Worm (Caenorhabditis elegans): ENCODE data around the gene lem-4.
A peak's percentile ranks its signal among the peaks of the same experiment; 100 is the strongest.

lem-4 gene

ce11 chrIV:860810-861209, 6.2 kb upstream of the lem-4 start:
- TF ChIP-seq C08G9.2 (tag; optimal IDR thresholded peaks at IDR 0.05) (no peak), ceh-30 (tag; optimal IDR thresholded peaks at IDR 0.05) (no peak), sdc-2 (tag; optimal IDR thresholded peaks at IDR 0.05) (no peak), ceh-19 (GFP tag; optimal IDR thresholded peaks at IDR 0.05) (no peak), unc-86 (tag; optimal IDR thresholded peaks at IDR 0.05) (no peak), pag-3 (tag; optimal IDR thresholded peaks at IDR 0.05; ENCODE audit: borderline replicate concordance) (no peak), gmeb-2 (tag; optimal IDR thresholded peaks at IDR 0.05) (no peak), odd-2 (tag; optimal IDR thresholded peaks at IDR 0.05) (no peak), fax-1 (tag; optimal IDR thresholded peaks at IDR 0.05) (no peak), che-1 (tag; optimal IDR thresholded peaks at IDR 0.05) (no peak), ceh-9 (tag; optimal IDR thresholded peaks at IDR 0.05) (no peak), pax-1 (tag; optimal IDR thresholded peaks at IDR 0.05) (no peak), dmd-4 (tag; optimal IDR thresholded peaks at IDR 0.05; ENCODE audit: borderline replicate concordance) (no peak), ceh-45 (GFP tag; IDR thresholded peaks at IDR 0.05) (no peak), mec-3 (tag; optimal IDR thresholded peaks at IDR 0.05; ENCODE audit: borderline replicate concordance) (no peak)

ce11 chrIV:858630-859029, 4.0 kb upstream of the lem-4 start, which contains the start of gene Y55F3BR.2:
Gene Y55F3BR.2, plus strand, starts transcription at chrIV:858930.
- no peak for TF ChIP-seq C38D4.7 (GFP tag; optimal IDR thresholded peaks at IDR 0.05)
- no peak for TF ChIP-seq ceh-6 (GFP tag; optimal IDR thresholded peaks at IDR 0.05)
- TF ChIP-seq rnt-1 (tag; optimal IDR thresholded peaks at IDR 0.05), result no peak
- no peak for TF ChIP-seq ama-1 (optimal IDR thresholded peaks at IDR 0.05)
- no peak for TF ChIP-seq dve-1 (tag; optimal IDR thresholded peaks at IDR 0.05)
- TF ChIP-seq lim-6 (tag; optimal IDR thresholded peaks at IDR 0.05), result no peak
- no peak for TF ChIP-seq zip-5 (tag; optimal IDR thresholded peaks at IDR 0.05)
- no peak for TF ChIP-seq ceh-22 (tag; optimal IDR thresholded peaks at IDR 0.05)
- TF ChIP-seq ceh-48 (tag; optimal IDR thresholded peaks at IDR 0.05), result no peak
- TF ChIP-seq hlh-30 (tag; optimal IDR thresholded peaks at IDR 0.05; ENCODE audit: insufficient read depth), result no peak
- TF ChIP-seq ceh-19 (GFP tag; optimal IDR thresholded peaks at IDR 0.05), result no peak
- no peak for TF ChIP-seq fax-1 (tag; optimal IDR thresholded peaks at IDR 0.05)
- no peak for TF ChIP-seq fkh-6 (tag; optimal IDR thresholded peaks at IDR 0.05)
- TF ChIP-seq C08G9.2 (tag; optimal IDR thresholded peaks at IDR 0.05), result no peak
- no peak for TF ChIP-seq K09A11.1 (tag; optimal IDR thresholded peaks at IDR 0.05; ENCODE audit: insufficient read depth)
- TF ChIP-seq lin-11 (tag; optimal IDR thresholded peaks at IDR 0.05), result no peak
- no peak for TF ChIP-seq nhr-232 (tag; optimal IDR thresholded peaks at IDR 0.05)
- TF ChIP-seq ceh-9 (tag; optimal IDR thresholded peaks at IDR 0.05), result no peak
- no peak for TF ChIP-seq odd-2 (tag; optimal IDR thresholded peaks at IDR 0.05)

ce11 chrIV:856038-856437, 1.5 kb upstream of the lem-4 start:
- peak; percentile 93 for TF ChIP-seq dve-1 (tag; optimal IDR thresholded peaks at IDR 0.05)
- no peak for TF ChIP-seq unc-55 (GFP tag; optimal IDR thresholded peaks at IDR 0.05)
- TF ChIP-seq ceh-30 (tag; optimal IDR thresholded peaks at IDR 0.05), result no peak

ce11 chrIV:855483-855882, 903 bp upstream of the lem-4 start:
- peak; percentile 47 for TF ChIP-seq elt-2 (tag; optimal IDR thresholded peaks at IDR 0.05)
- no peak for TF ChIP-seq fkh-10 (GFP tag; optimal IDR thresholded peaks at IDR 0.05)

ce11 chrIV:848956-849355, 5.6 kb downstream of the lem-4 start:
- peak; percentile 85 for TF ChIP-seq ceh-48 (tag; optimal IDR thresholded peaks at IDR 0.05)

ce11 chrIV:848207-848606, 6.4 kb downstream of the lem-4 start:
- TF ChIP-seq nhr-232 (tag; optimal IDR thresholded peaks at IDR 0.05), result no peak
- no peak for TF ChIP-seq ahr-1 (tag; optimal IDR thresholded peaks at IDR 0.05)
- TF ChIP-seq ceh-9 (tag; optimal IDR thresholded peaks at IDR 0.05), result no peak

Data from whole organism, late embryonic.